Worm (Caenorhabditis elegans) whole organism, late embryonic: Measurements from ENCODE around the gene srx-33.

Experiments
- C08G9.2 ChIP-seq: sonication (generic microtip); optimal IDR thresholded peaks from 2 replicates; lab custom pipeline; 2016; ENCODE audit warnings: mild to moderate bottlenecking, missing genetic modification characterization, moderate library complexity, missing compliant biosample characterization
- K02D7.2 ChIP-seq: sonication (generic microtip); optimal IDR thresholded peaks from 2 replicates; lab custom pipeline; 2017; ENCODE audit warnings: mild to moderate bottlenecking, missing genetic modification characterization, missing compliant biosample characterization
- K09A11.1 ChIP-seq: sonication (generic microtip); optimal IDR thresholded peaks from 2 replicates; lab custom pipeline; 2017; ENCODE audit warnings: antibody characterized with exemption, mild to moderate bottlenecking, missing genetic modification characterization, missing compliant biosample characterization; ENCODE audit not compliant: insufficient read depth
- Y22D7AL.16 ChIP-seq: sonication (generic microtip); optimal IDR thresholded peaks from 2 replicates; lab custom pipeline; 2016; ENCODE audit warnings: missing genetic modification characterization, missing compliant biosample characterization
- ama-1 ChIP-seq: fragments of 150-350 bp; optimal IDR thresholded peaks from 2 replicates; lab custom pipeline; 2014
- ceh-2 ChIP-seq: sonication (generic microtip); optimal IDR thresholded peaks from 2 replicates; lab custom pipeline; 2016; ENCODE audit warnings: missing genotype, missing genetic modification characterization, missing compliant biosample characterization
- ceh-22 ChIP-seq: sonication (generic microtip); optimal IDR thresholded peaks from 2 replicates; lab custom pipeline; 2017; ENCODE audit warnings: missing biosample characterization, missing genetic modification characterization
- ceh-30 ChIP-seq: fragments of 150-350 bp; optimal IDR thresholded peaks from 2 replicates; lab custom pipeline; 2014; ENCODE audit warnings: missing biosample characterization, missing genetic modification characterization
- ceh-34 ChIP-seq: sonication (generic microtip); optimal IDR thresholded peaks from 2 replicates; lab custom pipeline; 2016; ENCODE audit warnings: mild to moderate bottlenecking, missing genetic modification characterization, missing compliant biosample characterization
- ceh-9 ChIP-seq: sonication (generic microtip); optimal IDR thresholded peaks from 2 replicates; lab custom pipeline; 2016; ENCODE audit warnings: mild to moderate bottlenecking, missing genetic modification characterization, inconsistent platforms, missing compliant biosample characterization
- dmd-4 ChIP-seq: sonication (generic microtip); optimal IDR thresholded peaks from 2 replicates; lab custom pipeline; 2016; ENCODE audit warnings: borderline replicate concordance, missing genetic modification characterization, missing compliant biosample characterization
- elt-2 ChIP-seq: sonication (generic microtip); optimal IDR thresholded peaks from 2 replicates; lab custom pipeline; 2016; ENCODE audit warnings: missing genetic modification reagents, missing genetic modification characterization, missing compliant biosample characterization
- eyg-1 ChIP-seq: sonication (generic microtip); optimal IDR thresholded peaks from 2 replicates; lab custom pipeline; 2016; ENCODE audit warnings: missing genotype, missing genetic modification characterization, missing compliant biosample characterization
- fax-1 ChIP-seq: sonication (generic microtip); optimal IDR thresholded peaks from 2 replicates; lab custom pipeline; 2016; ENCODE audit warnings: missing genotype, missing genetic modification characterization, missing compliant biosample characterization
- fkh-10 ChIP-seq: fragments of 150-350 bp; optimal IDR thresholded peaks from 2 replicates; lab custom pipeline; 2014; ENCODE audit warnings: missing biosample characterization, missing genetic modification reagents, missing genetic modification characterization
- hlh-13 ChIP-seq: fragments of 200-800 bp; sonication (Bioruptor generic); optimal IDR thresholded peaks from 2 replicates; lab custom pipeline; 2018; ENCODE audit warnings: mild to moderate bottlenecking, missing genetic modification characterization, missing compliant biosample characterization
- hlh-30 ChIP-seq: sonication (generic microtip); optimal IDR thresholded peaks from 2 replicates; lab custom pipeline; 2017; ENCODE audit warnings: antibody characterized with exemption, missing genetic modification characterization, missing compliant biosample characterization; ENCODE audit not compliant: insufficient read depth
- hlh-8 ChIP-seq: sonication (generic microtip); optimal IDR thresholded peaks from 2 replicates; lab custom pipeline; 2016; ENCODE audit warnings: missing genotype, missing genetic modification characterization, missing compliant biosample characterization
- madf-2 ChIP-seq: sonication (generic microtip); optimal IDR thresholded peaks from 2 replicates; lab custom pipeline; 2017; ENCODE audit warnings: missing genetic modification characterization, missing compliant biosample characterization
- mec-3 ChIP-seq: sonication (generic microtip); optimal IDR thresholded peaks from 2 replicates; lab custom pipeline; 2016; ENCODE audit warnings: borderline replicate concordance, missing genetic modification characterization, missing compliant biosample characterization
- odd-2 ChIP-seq: sonication (generic microtip); optimal IDR thresholded peaks from 2 replicates; lab custom pipeline; 2017; ENCODE audit warnings: antibody characterized with exemption, mild to moderate bottlenecking, missing genetic modification characterization, missing compliant biosample characterization
- pag-3 ChIP-seq: sonication (generic microtip); optimal IDR thresholded peaks from 2 replicates; lab custom pipeline; 2016; ENCODE audit warnings: missing compliant biosample characterization, missing genetic modification characterization, borderline replicate concordance
- pat-9 ChIP-seq: fragments of 200-800 bp; sonication (Bioruptor generic); optimal IDR thresholded peaks from 2 replicates; lab custom pipeline; 2018; ENCODE audit warnings: mild to moderate bottlenecking, missing genetic modification characterization, moderate library complexity, missing compliant biosample characterization
- pqm-1 ChIP-seq: sonication (generic microtip); optimal IDR thresholded peaks from 2 replicates; lab custom pipeline; 2016; ENCODE audit warnings: missing genetic modification characterization, missing compliant biosample characterization
- sdc-2 ChIP-seq: sonication (generic microtip); optimal IDR thresholded peaks from 2 replicates; lab custom pipeline; 2016; ENCODE audit warnings: missing genotype, missing genetic modification characterization, missing compliant biosample characterization
- sox-4 ChIP-seq: sonication (generic microtip); optimal IDR thresholded peaks from 2 replicates; lab custom pipeline; 2017; ENCODE audit warnings: mild to moderate bottlenecking, missing genetic modification characterization, inconsistent platforms, missing compliant biosample characterization
- ttx-3 ChIP-seq: sonication (generic microtip); optimal IDR thresholded peaks from 2 replicates; lab custom pipeline; 2016; ENCODE audit warnings: missing genetic modification reagents, missing genetic modification characterization, missing compliant biosample characterization
- unc-3 ChIP-seq, 2 experiments: fragments of 200-800 bp in 1 of 2; sonication (Bioruptor generic) in 1 of 2; sonication (generic microtip) in 1 of 2; conservative IDR thresholded peaks in 1 of 2; optimal IDR thresholded peaks in 1 of 2; 2 replicates each; pipeline versions ENCODE4 v1.3.6 to Lab custom; 2016 to 2022; ENCODE audit warnings: missing compliant biosample characterization in 2 of 2, missing genetic modification characterization in 2 of 2, missing genetic modification reagents in 1 of 2
- unc-55 ChIP-seq: sonication (generic microtip); optimal IDR thresholded peaks from 2 replicates; lab custom pipeline; 2017; ENCODE audit warnings: missing biosample characterization, missing genetic modification reagents, missing genetic modification characterization
- zip-5 ChIP-seq: sonication (generic microtip); optimal IDR thresholded peaks from 2 replicates; lab custom pipeline; 2016; ENCODE audit warnings: missing genetic modification characterization, missing compliant biosample characterization

srx-33 gene

ce11 chrV:7150570-7150969 lies 31.9 kb upstream of the srx-33 start, which contains the start of gene F10D2.8:
Gene F10D2.8 (minus strand): TSS chrV:7150714.
- no peak for TF ChIP-seq odd-2 (tag; lab: Kevin White, UChicago)
- peak; percentile 90 for TF ChIP-seq elt-2 (tag; lab: Kevin White, UChicago)

ce11 chrV:7147370-7147769 lies 28.7 kb upstream of the srx-33 start, which contains the start of gene ugt-38:
Gene ugt-38 (minus strand): TSS chrV:7147470.
- no peak for TF ChIP-seq odd-2 (tag; lab: Kevin White, UChicago)
- no peak for TF ChIP-seq dmd-4
- no peak for TF ChIP-seq ceh-22
- TF ChIP-seq sdc-2 (tag; lab: Kevin White, UChicago), result no peak
- TF ChIP-seq ceh-9 (tag; lab: Kevin White, UChicago), result no peak
- no peak for TF ChIP-seq pqm-1 (tag; lab: Kevin White, UChicago)
- TF ChIP-seq elt-2 (tag; lab: Kevin White, UChicago), result no peak
- no peak for TF ChIP-seq eyg-1
- no peak for TF ChIP-seq zip-5 (tag; lab: Kevin White, UChicago)
- no peak for TF ChIP-seq ceh-30
- TF ChIP-seq ama-1, result no peak

- no peak for TF ChIP-seq Y22D7AL.16 (tag; lab: Kevin White, UChicago)
- no peak for TF ChIP-seq hlh-13 (GFP tag; lab: Kevin White, UChicago)
- TF ChIP-seq ceh-34 (tag; lab: Kevin White, UChicago), result no peak
- TF ChIP-seq ama-1, result no peak
Observed at ce11 chrV:7145250-7145850, 26.7 kb upstream of the srx-33 start, which contains the start of gene ugt-37. Gene ugt-37 (minus strand): TSS chrV:7145318.

ce11 chrV:7142661-7143060 lies 24.0 kb upstream of the srx-33 start:
- TF ChIP-seq K09A11.1 (tag; lab: Kevin White, UChicago) (no peak), elt-2 (tag; lab: Kevin White, UChicago) (peak; percentile 0)

ce11 chrV:7141864-7142263 lies 23.2 kb upstream of the srx-33 start, which contains the start of gene ugt-40:
Gene ugt-40 (minus strand): TSS chrV:7141964.
- TF ChIP-seq fax-1 (tag; lab: Kevin White, UChicago) (no peak), pat-9 (tag; lab: Kevin White, UChicago) (no peak), pqm-1 (tag; lab: Kevin White, UChicago) (no peak), elt-2 (tag; lab: Kevin White, UChicago) (no peak), madf-2 (no peak), hlh-30 (no peak), ama-1 (no peak), K02D7.2 (no peak), ttx-3 (tag; lab: Kevin White, UChicago) (no peak)

- TF ChIP-seq ceh-2 (tag; lab: Kevin White, UChicago), result no peak
- no peak for TF ChIP-seq C08G9.2 (tag; lab: Kevin White, UChicago)
- TF ChIP-seq ceh-30, result no peak
- TF ChIP-seq sox-4 (tag; lab: Kevin White, UChicago), result no peak
- TF ChIP-seq, all 69 proteins: peak for 0
Observed at ce11 chrV:7140368-7140767, 21.7 kb upstream of the srx-33 start.

- no peak for TF ChIP-seq unc-3 (GFP tag; conservative IDR thresholded peaks at IDR 0.05; lab: Robert Waterston, UW)
- TF ChIP-seq unc-3 (tag; optimal IDR thresholded peaks at IDR 0.05; lab: Kevin White, UChicago), result no peak
- no peak for TF ChIP-seq pag-3 (tag; lab: Kevin White, UChicago)
- no peak for TF ChIP-seq ceh-2 (tag; lab: Kevin White, UChicago)
- no peak for TF ChIP-seq K09A11.1 (tag; lab: Kevin White, UChicago)
- TF ChIP-seq fkh-10 (GFP tag; lab: Kevin White, UChicago), result no peak
- no peak for TF ChIP-seq Y22D7AL.16 (tag; lab: Kevin White, UChicago)
- no peak for TF ChIP-seq sox-4 (tag; lab: Kevin White, UChicago)
- TF ChIP-seq hlh-8 (tag; lab: Kevin White, UChicago), result no peak
- no peak for TF ChIP-seq pat-9 (tag; lab: Kevin White, UChicago)
- no peak for TF ChIP-seq mec-3
- TF ChIP-seq ama-1, result no peak
- TF ChIP-seq unc-55 (GFP tag; lab: Kevin White, UChicago), result no peak
- TF ChIP-seq eyg-1, result no peak
- TF ChIP-seq hlh-13 (GFP tag; lab: Kevin White, UChicago), result no peak
Observed at ce11 chrV:7138320-7138719, 19.6 kb upstream of the srx-33 start, which contains the start of gene str-112. Gene str-112 (minus strand): TSS chrV:7138420.
